Fruit fly (Drosophila melanogaster) whole organism, embryonic: Measurements from ENCODE around the gene CG3117.

Source experiments
- CG10274 ChIP-seq: fragments of 200-800 bp; sonication (Bioruptor generic); optimal IDR thresholded peaks from 3 replicates; lab custom pipeline; 2017; ENCODE audit warnings: missing biosample characterization, mild to moderate bottlenecking, missing genetic modification characterization
- CG10543 ChIP-seq: fragments of 200-800 bp; sonication (Bioruptor generic); optimal IDR thresholded peaks from 3 replicates; lab custom pipeline; 2017; ENCODE audit warnings: missing biosample characterization, mild to moderate bottlenecking, missing genetic modification characterization, moderate library complexity
- CG1233 ChIP-seq: fragments of 200-800 bp; sonication (Bioruptor generic); optimal IDR thresholded peaks from 4 replicates; lab custom pipeline; 2018; ENCODE audit warnings: missing biosample characterization, mild to moderate bottlenecking, missing genetic modification characterization
- CG15269 ChIP-seq: fragments of 200-800 bp; sonication (Bioruptor generic); optimal IDR thresholded peaks from 2 replicates; lab custom pipeline; 2018; ENCODE audit warnings: missing biosample characterization, mild to moderate bottlenecking, missing genetic modification characterization, moderate library complexity
- CG16815 ChIP-seq: fragments of 200-800 bp; sonication (Bioruptor generic); optimal IDR thresholded peaks from 3 replicates; lab custom pipeline; 2017; ENCODE audit warnings: missing biosample characterization, mild to moderate bottlenecking, missing genetic modification characterization
- CG18011 ChIP-seq: fragments of 200-800 bp; sonication (Bioruptor generic); optimal IDR thresholded peaks from 2 replicates; lab custom pipeline; 2017; ENCODE audit warnings: missing biosample characterization, missing genetic modification characterization, mild to moderate bottlenecking, moderate library complexity, missing genotype
- CG2129 ChIP-seq: fragments of 200-800 bp; sonication (Bioruptor generic); IDR thresholded peaks from 2 replicates; pipeline ENCODE4 v1.3.6; 2022; ENCODE audit warnings: missing biosample characterization, missing genetic modification characterization; ENCODE audit not compliant: partially characterized antibody
- CG2678 ChIP-seq: fragments of 200-800 bp; sonication (Bioruptor generic); optimal IDR thresholded peaks from 3 replicates; lab custom pipeline; 2019; ENCODE audit warnings: missing biosample characterization, mild to moderate bottlenecking, missing genetic modification characterization, moderate library complexity
- CG2889 ChIP-seq: fragments of 200-800 bp; sonication (Bioruptor generic); IDR thresholded peaks from 3 replicates; pipeline ENCODE4 v1.3.6; 2022; ENCODE audit warnings: missing biosample characterization, missing genetic modification characterization
- CG3065 ChIP-seq: fragments of 200-800 bp; sonication (Bioruptor generic); optimal IDR thresholded peaks from 2 replicates; lab custom pipeline; 2016; ENCODE audit warnings: missing biosample characterization, missing genetic modification characterization
- CG3407 ChIP-seq: fragments of 200-800 bp; sonication (Bioruptor generic); optimal IDR thresholded peaks from 2 replicates; lab custom pipeline; 2018; ENCODE audit warnings: missing biosample characterization, mild to moderate bottlenecking, missing genetic modification characterization
- CG34376 ChIP-seq: fragments of 200-800 bp; sonication (Bioruptor generic); optimal IDR thresholded peaks from 2 replicates; lab custom pipeline; 2018; ENCODE audit warnings: missing biosample characterization, mild to moderate bottlenecking, missing genetic modification characterization
- CG4617 ChIP-seq: fragments of 200-800 bp; sonication (Bioruptor generic); optimal IDR thresholded peaks from 3 replicates; lab custom pipeline; 2016; ENCODE audit warnings: missing biosample characterization, missing genetic modification characterization, borderline replicate concordance
- CG5245 ChIP-seq: fragments of 200-800 bp; sonication (Bioruptor generic); optimal IDR thresholded peaks from 3 replicates; lab custom pipeline; 2016; ENCODE audit warnings: missing biosample characterization, missing genetic modification characterization
- CG6683 ChIP-seq: fragments of 200-800 bp; sonication (Bioruptor generic); optimal IDR thresholded peaks from 2 replicates; lab custom pipeline; 2017; ENCODE audit warnings: missing biosample characterization, mild to moderate bottlenecking, missing genetic modification characterization, missing genetic modification reagents
- CG7745 ChIP-seq: fragments of 200-800 bp; sonication (Bioruptor generic); optimal IDR thresholded peaks from 2 replicates; lab custom pipeline; 2018; ENCODE audit warnings: missing biosample characterization, mild to moderate bottlenecking, missing genetic modification characterization, moderate library complexity
- CG7786 ChIP-seq: fragments of 200-800 bp; sonication (Bioruptor generic); optimal IDR thresholded peaks from 2 replicates; lab custom pipeline; 2016; ENCODE audit warnings: missing biosample characterization, missing genetic modification characterization
- CG8281 ChIP-seq: fragments of 200-800 bp; sonication (Bioruptor generic); optimal IDR thresholded peaks from 2 replicates; lab custom pipeline; 2018; ENCODE audit warnings: missing biosample characterization, mild to moderate bottlenecking, missing genetic modification characterization, moderate library complexity
- CG8388 ChIP-seq: fragments of 200-800 bp; sonication (Bioruptor generic); optimal IDR thresholded peaks from 2 replicates; lab custom pipeline; 2019; ENCODE audit warnings: missing biosample characterization, mild to moderate bottlenecking, missing genetic modification characterization, moderate library complexity
- CG9876 ChIP-seq: fragments of 200-800 bp; sonication (Bioruptor generic); optimal IDR thresholded peaks from 2 replicates; lab custom pipeline; 2016; ENCODE audit warnings: missing biosample characterization, missing genetic modification characterization
- CG9932 ChIP-seq: fragments of 200-800 bp; sonication (Bioruptor generic); IDR thresholded peaks from 2 replicates; pipeline ENCODE4 v1.3.6; 2022; ENCODE audit warnings: missing biosample characterization, missing genetic modification characterization
- D19A ChIP-seq: fragments of 200-800 bp; optimal IDR thresholded peaks from 3 replicates; lab custom pipeline; 2019; ENCODE audit warnings: missing biosample characterization, mild to moderate bottlenecking, missing genetic modification characterization, moderate library complexity
- Deaf1 ChIP-seq: fragments of 200-800 bp; optimal IDR thresholded peaks from 3 replicates; lab custom pipeline; 2019; ENCODE audit warnings: missing biosample characterization, mild to moderate bottlenecking, missing genetic modification characterization, moderate library complexity
- Doc2 ChIP-seq: fragments of 200-800 bp; sonication (Bioruptor generic); IDR thresholded peaks from 2 replicates; pipeline ENCODE4 v1.3.6; 2022; ENCODE audit warnings: missing biosample characterization, missing genetic modification characterization
- ERR ChIP-seq: fragments of 200-800 bp; sonication (Bioruptor generic); optimal IDR thresholded peaks from 2 replicates; lab custom pipeline; 2016; ENCODE audit warnings: missing biosample characterization, missing genetic modification characterization
- Ets65A ChIP-seq: fragments of 200-800 bp; sonication (Bioruptor generic); peaks from one replicate; lab custom pipeline; 2016; ENCODE audit warnings: missing biosample characterization, missing genetic modification characterization
- Hey ChIP-seq: fragments of 200-800 bp; sonication (Bioruptor generic); optimal IDR thresholded peaks from 3 replicates; lab custom pipeline; 2018; ENCODE audit warnings: missing biosample characterization, mild to moderate bottlenecking, missing genetic modification characterization
- Med ChIP-seq: fragments of 200-800 bp; sonication (Bioruptor generic); peaks from one replicate; lab custom pipeline; 2016; ENCODE audit warnings: missing biosample characterization, missing genetic modification characterization, mild to moderate bottlenecking, inconsistent platforms, moderate library complexity
- Sry-δ ChIP-seq: fragments of 200-800 bp; sonication (Bioruptor generic); optimal IDR thresholded peaks from 2 replicates; lab custom pipeline; 2016; ENCODE audit warnings: missing biosample characterization, missing genetic modification characterization
- Taf1 ChIP-seq: fragments of 200-800 bp; sonication (Bioruptor generic); IDR thresholded peaks from 2 replicates; pipeline ENCODE4 v1.3.6; 2022; ENCODE audit warnings: missing biosample characterization, missing genetic modification characterization
- chinmo ChIP-seq: fragments of 200-800 bp; sonication (Bioruptor generic); IDR thresholded peaks from 4 replicates; pipeline ENCODE4 v1.3.6; 2022; ENCODE audit warnings: missing biosample characterization, missing genetic modification characterization; ENCODE audit not compliant: partially characterized antibody
- crc ChIP-seq: fragments of 200-800 bp; sonication (Bioruptor generic); optimal IDR thresholded peaks from 2 replicates; lab custom pipeline; 2016; ENCODE audit warnings: missing biosample characterization, missing genetic modification characterization
- eyg ChIP-seq: fragments of 200-800 bp; sonication (Bioruptor generic); optimal IDR thresholded peaks from 3 replicates; lab custom pipeline; 2016; ENCODE audit warnings: missing biosample characterization, missing genetic modification characterization
- fd64A ChIP-seq: fragments of 200-800 bp; sonication (Bioruptor generic); optimal IDR thresholded peaks from 3 replicates; lab custom pipeline; 2018; ENCODE audit warnings: missing biosample characterization, mild to moderate bottlenecking, missing genetic modification characterization
- ham ChIP-seq: fragments of 200-800 bp; sonication (Bioruptor generic); IDR thresholded peaks from 2 replicates; pipeline ENCODE4 v1.3.6; 2022; ENCODE audit warnings: missing biosample characterization, missing genetic modification characterization
- inv ChIP-seq: fragments of 200-800 bp; sonication (Bioruptor generic); IDR thresholded peaks from 2 replicates; pipeline ENCODE4 v1.3.6; 2022; ENCODE audit warnings: missing biosample characterization, missing genetic modification characterization; ENCODE audit not compliant: partially characterized antibody
- kah ChIP-seq: fragments of 200-800 bp; sonication (Bioruptor generic); optimal IDR thresholded peaks from 2 replicates; lab custom pipeline; 2018; ENCODE audit warnings: missing biosample characterization, mild to moderate bottlenecking, missing genetic modification characterization
- pzg ChIP-seq: fragments of 200-800 bp; sonication (Bioruptor generic); optimal IDR thresholded peaks from 3 replicates; lab custom pipeline; 2018; ENCODE audit warnings: missing biosample characterization, mild to moderate bottlenecking, missing genetic modification characterization, moderate library complexity
- sd ChIP-seq: fragments of 200-800 bp; sonication (Bioruptor generic); optimal IDR thresholded peaks from 3 replicates; lab custom pipeline; 2018; ENCODE audit warnings: missing biosample characterization, mild to moderate bottlenecking, missing genetic modification characterization, moderate library complexity
- shn ChIP-seq: fragments of 200-800 bp; sonication (Bioruptor generic); optimal IDR thresholded peaks from 3 replicates; lab custom pipeline; 2016; ENCODE audit warnings: missing biosample characterization, missing genetic modification characterization
- slou ChIP-seq: fragments of 200-800 bp; sonication (Bioruptor generic); optimal IDR thresholded peaks from 3 replicates; lab custom pipeline; 2016; ENCODE audit warnings: missing biosample characterization, missing genetic modification characterization
- sna ChIP-seq: fragments of 200-800 bp; sonication (Bioruptor generic); IDR thresholded peaks from 2 replicates; pipeline ENCODE4 v1.3.6; 2022; ENCODE audit warnings: missing biosample characterization, missing genetic modification characterization; ENCODE audit not compliant: partially characterized antibody
- vfl ChIP-seq: fragments of 200-800 bp; sonication (Bioruptor generic); optimal IDR thresholded peaks from 2 replicates; lab custom pipeline; 2016; ENCODE audit warnings: missing biosample characterization, missing genetic modification characterization
- vvl ChIP-seq: fragments of 200-800 bp; sonication (Bioruptor generic); IDR thresholded peaks from 2 replicates; pipeline ENCODE4 v1.3.6; 2022; ENCODE audit warnings: missing biosample characterization, missing genetic modification characterization
- wek ChIP-seq: fragments of 200-800 bp; sonication (Bioruptor generic); optimal IDR thresholded peaks from 3 replicates; lab custom pipeline; 2018; ENCODE audit warnings: missing biosample characterization, mild to moderate bottlenecking, missing genetic modification characterization, moderate library complexity

Gene CG3117

dm6 chr2L:2869008-2869702 is 22.1 kb upstream of the CG3117 start, which contains the start of gene CG8813:
TSS of gene CG8813 (plus strand) at chr2L:2869652.
- TF ChIP-seq chinmo (GFP tag; lab: Robert Waterston, UW) (0 out of 4 replicates have a peak, but pooled peaks have one; percentile 66), CG2889 (GFP tag; lab: Robert Waterston, UW) (no peak), inv (GFP tag; lab: Robert Waterston, UW) (0 out of 2 replicates have a peak, but pooled peaks have one; percentile 16), CG2129 (GFP tag; lab: Robert Waterston, UW) (no peak), Med (GFP tag; lab: Kevin White, UChicago) (peak; percentile 48), fd64A (GFP tag; lab: Kevin White, UChicago) (no peak), CG15269 (tag; lab: Kevin White, UChicago) (no peak), pzg (GFP tag; lab: Kevin White, UChicago) (no peak), Ets65A (GFP tag; lab: Kevin White, UChicago) (peak; percentile 78), vvl (GFP tag; lab: Robert Waterston, UW) (peak; percentile 68; the same call in 1 of the 2 replicates)

dm6 chr2L:2865560-2866309 is 18.7 kb upstream of the CG3117 start:
- TF ChIP-seq crc (GFP tag; lab: Kevin White, UChicago) (no peak), CG3065 (GFP tag; lab: Kevin White, UChicago) (no peak), CG9876 (no peak), CG4617 (GFP tag; lab: Kevin White, UChicago) (no peak), sna (no peak), slou (no peak), Taf1 (GFP tag; lab: Robert Waterston, UW) (no peak), CG18011 (GFP tag; lab: Kevin White, UChicago) (peak; percentile 37), Med (GFP tag; lab: Kevin White, UChicago) (no peak), chinmo (GFP tag; lab: Robert Waterston, UW) (0 out of 4 replicates have a peak, but pooled peaks have one; percentile 5), eyg (no peak), CG8388 (GFP tag; lab: Kevin White, UChicago) (no peak), Sry-δ (peak; percentile 0), shn (no peak), CG16815 (GFP tag; lab: Kevin White, UChicago) (no peak), sd (tag; lab: Kevin White, UChicago) (peak; percentile 26), CG7786 (GFP tag; lab: Kevin White, UChicago) (no peak), CG34376 (peak; percentile 57), wek (GFP tag; lab: Kevin White, UChicago) (no peak), D19A (tag; lab: Kevin White, UChicago) (no peak), CG10543 (GFP tag; lab: Kevin White, UChicago) (peak; percentile 22), Deaf1 (tag; lab: Kevin White, UChicago) (peak; percentile 66), CG7745 (tag; lab: Kevin White, UChicago) (no peak), Hey (tag; lab: Kevin White, UChicago) (peak; percentile 39), CG6683 (GFP tag; lab: Kevin White, UChicago) (no peak), CG5245 (GFP tag; lab: Kevin White, UChicago) (no peak), CG3407 (GFP tag; lab: Kevin White, UChicago) (no peak), pzg (GFP tag; lab: Kevin White, UChicago) (no peak), Doc2 (GFP tag; lab: Robert Waterston, UW) (no peak), CG1233 (GFP tag; lab: Kevin White, UChicago) (no peak), CG8281 (tag; lab: Kevin White, UChicago) (no peak), CG2678 (tag; lab: Kevin White, UChicago) (no peak), CG9932 (GFP tag; lab: Robert Waterston, UW) (no peak), kah (GFP tag; lab: Kevin White, UChicago) (no peak), ERR (GFP tag; lab: Kevin White, UChicago) (no peak), CG10274 (GFP tag; lab: Kevin White, UChicago) (no peak), vfl (GFP tag; lab: Kevin White, UChicago) (no peak), ham (GFP tag; lab: Robert Waterston, UW) (no peak)
